Worm (Caenorhabditis elegans): Measurements from ENCODE around the gene abu-10.

DNA sequence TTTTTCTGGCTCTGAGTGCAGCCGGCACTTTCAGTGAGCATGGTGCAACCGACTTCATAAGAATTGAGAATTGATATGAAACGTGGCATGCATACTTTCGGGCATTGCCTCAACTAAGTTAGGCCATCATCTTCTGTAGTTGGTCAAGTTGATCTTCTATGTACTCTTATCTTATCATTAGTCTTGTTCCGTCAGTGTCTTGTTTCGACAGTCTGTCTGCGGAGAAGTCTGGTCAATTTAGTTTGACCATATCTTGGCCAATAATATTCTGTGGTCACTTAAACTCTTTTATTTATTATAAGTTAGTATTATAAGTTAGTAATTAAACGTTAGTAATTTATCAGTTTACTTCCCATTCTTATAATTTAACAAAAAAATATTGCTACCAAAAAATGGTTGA is 41.7 kb upstream of the abu-10 start:
- TF ChIP-seq lin-40 (tag; optimal IDR thresholded peaks at IDR 0.05): no peak
- TF ChIP-seq lsl-1 (GFP tag; optimal IDR thresholded peaks at IDR 0.05): no peak
- no peak for TF ChIP-seq dpl-1 (GFP tag; optimal IDR thresholded peaks at IDR 0.05)
- TF ChIP-seq pha-4 (tag; optimal IDR thresholded peaks at IDR 0.05): no peak
- no peak for TF ChIP-seq ceh-40 (GFP tag; IDR thresholded peaks at IDR 0.05)
- no peak for TF ChIP-seq F52B5.7 (tag; optimal IDR thresholded peaks at IDR 0.05)
- no peak for TF ChIP-seq B0336.3 (GFP tag; IDR thresholded peaks at IDR 0.05)
- no peak for TF ChIP-seq ztf-18 (tag; optimal IDR thresholded peaks at IDR 0.05)
- no peak for TF ChIP-seq madf-10 (tag; optimal IDR thresholded peaks at IDR 0.05)
